Fruit fly (Drosophila melanogaster): ENCODE results near the gene Rop.

DNA sequence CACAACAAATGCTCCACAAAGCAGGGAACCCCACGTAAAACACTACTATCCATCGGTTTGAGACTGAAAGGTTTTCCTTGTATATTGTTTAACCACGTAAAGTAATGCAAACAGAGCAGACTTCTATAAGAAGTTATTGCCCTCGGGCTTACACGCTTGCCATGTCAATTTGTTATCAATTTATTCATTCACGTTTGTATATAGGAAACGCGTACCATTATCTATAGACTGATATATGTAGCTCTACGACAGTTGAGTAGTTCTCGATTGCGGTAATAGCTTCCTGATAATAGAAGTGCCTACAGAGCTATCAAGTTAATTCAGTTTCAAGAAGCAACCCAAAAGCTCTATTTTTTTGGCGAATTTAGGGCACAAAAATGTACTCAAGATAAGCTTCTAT is 39.6 kb downstream of the Rop start:
- TF ChIP-seq pan (optimal IDR thresholded peaks at IDR 0.05), result no peak
- no peak for TF ChIP-seq Dll (optimal IDR thresholded peaks at IDR 0.05)
- TF ChIP-seq CG8478 (optimal IDR thresholded peaks at IDR 0.05), result no peak

All from whole organism.